Worm (Caenorhabditis elegans): Measurements from ENCODE around the gene Y7A5A.13.

- TF ChIP-seq him-1 (tag; optimal IDR thresholded peaks at IDR 0.05) (no peak), W03F9.2 (tag; optimal IDR thresholded peaks at IDR 0.05) (no peak), dao-5 (tag; optimal IDR thresholded peaks at IDR 0.05) (no peak)
Observed at ce11 chrX:15759222-15759621, 14.4 kb upstream of the Y7A5A.13 start.

Measured in whole organism, L4/young adult.